Worm (Caenorhabditis elegans): ENCODE data around the gene zmp-5.

zmp-5 gene

DNA sequence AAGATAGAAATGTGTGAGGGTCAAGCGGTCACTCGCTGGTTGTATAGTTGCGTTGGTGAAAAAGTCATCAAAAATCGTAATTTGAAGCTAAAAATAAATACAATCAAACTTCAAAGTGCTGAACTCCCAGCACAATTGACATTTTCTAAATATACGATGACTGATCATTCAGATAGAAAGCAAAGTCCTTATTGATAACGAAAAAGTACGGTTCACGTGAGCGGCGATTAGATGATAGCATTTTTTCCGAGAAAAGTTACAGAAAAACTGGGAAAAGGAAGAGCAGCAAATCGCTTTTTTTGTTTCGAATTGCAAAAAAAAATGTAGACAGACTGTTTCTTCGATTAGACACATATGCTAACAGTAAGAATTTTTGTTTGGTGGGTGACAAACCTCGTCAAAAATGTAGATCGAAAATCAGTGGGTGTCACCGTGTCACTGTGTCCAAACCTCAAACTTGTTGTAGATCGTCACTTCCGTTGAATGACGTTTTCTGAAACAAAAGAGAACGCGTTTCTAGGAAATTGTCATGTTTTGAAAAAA is 13.0 kb upstream of the zmp-5 start, which contains the start of gene ivns-1:
Gene ivns-1, minus strand, starts transcription at position 493 of the 543 bp plus-strand sequence.
- TF ChIP-seq fos-1 (tag; optimal IDR thresholded peaks at IDR 0.05) = peak; percentile 35
- TF ChIP-seq unc-55 (GFP tag; optimal IDR thresholded peaks at IDR 0.05) = no peak
- TF ChIP-seq mdl-1 (tag; optimal IDR thresholded peaks at IDR 0.05) = no peak
- TF ChIP-seq sma-3 (GFP tag; optimal IDR thresholded peaks at IDR 0.05) = no peak
- no peak for TF ChIP-seq crh-2 (tag; optimal IDR thresholded peaks at IDR 0.05)
- TF ChIP-seq lin-39 (tag; optimal IDR thresholded peaks at IDR 0.05) = no peak
- TF ChIP-seq peb-1 (tag; optimal IDR thresholded peaks at IDR 0.05) = no peak

DNA sequence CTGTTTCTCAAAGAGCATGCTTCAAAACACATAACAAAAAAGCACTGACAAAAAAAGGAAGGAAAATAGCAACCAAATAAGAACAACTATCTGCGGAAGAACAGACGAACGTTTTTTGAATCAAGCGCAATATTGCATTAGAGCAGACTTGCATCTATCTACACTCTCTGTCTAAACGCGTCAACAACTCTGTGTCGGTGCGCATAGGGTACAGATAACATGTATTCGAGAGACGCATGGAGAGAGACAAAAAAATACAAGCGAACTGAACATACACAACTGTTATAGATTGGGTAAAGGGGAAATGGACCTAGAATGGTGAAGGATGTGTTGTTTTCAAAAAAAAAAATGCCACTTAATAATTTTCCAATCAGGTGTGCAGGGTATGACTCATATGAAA is 11.9 kb upstream of the zmp-5 start:
- TF ChIP-seq crh-2 (tag; optimal IDR thresholded peaks at IDR 0.05) (peak; percentile 79), ztf-11 (tag; optimal IDR thresholded peaks at IDR 0.05) (no peak), mbf-1 (tag; optimal IDR thresholded peaks at IDR 0.05) (no peak), blmp-1 (tag; optimal IDR thresholded peaks at IDR 0.05; ENCODE audit: insufficient read depth) (peak; percentile 6), sma-9 (GFP tag; optimal IDR thresholded peaks at IDR 0.05) (peak; percentile 59), sma-9 (tag; optimal IDR thresholded peaks at IDR 0.05) (no peak), C34F6.9 (tag; optimal IDR thresholded peaks at IDR 0.05) (peak; percentile 54), unc-62 (GFP tag; optimal IDR thresholded peaks at IDR 0.05) (no peak), unc-39 (tag; optimal IDR thresholded peaks at IDR 0.05) (no peak), lin-13 (GFP tag; optimal IDR thresholded peaks at IDR 0.05) (peak; percentile 8), nhr-21 (tag; optimal IDR thresholded peaks at IDR 0.05) (no peak), elt-3 (tag; optimal IDR thresholded peaks at IDR 0.05) (no peak), nhr-23 (tag; optimal IDR thresholded peaks at IDR 0.05) (no peak), ceh-16 (tag; optimal IDR thresholded peaks at IDR 0.05) (no peak), F13H6.1 (tag; optimal IDR thresholded peaks at IDR 0.05) (peak; percentile 34), nhr-129 (tag; optimal IDR thresholded peaks at IDR 0.05) (peak; percentile 81), nhr-77 (tag; optimal IDR thresholded peaks at IDR 0.05) (no peak), nhr-25 (tag; optimal IDR thresholded peaks at IDR 0.05) (peak; percentile 52), dmd-4 (tag; optimal IDR thresholded peaks at IDR 0.05) (no peak), fos-1 (tag; optimal IDR thresholded peaks at IDR 0.05) (peak; percentile 73), nhr-6 (tag; optimal IDR thresholded peaks at IDR 0.05) (peak; percentile 40), unc-55 (GFP tag; optimal IDR thresholded peaks at IDR 0.05) (peak; percentile 72), nhr-11 (tag; optimal IDR thresholded peaks at IDR 0.05) (no peak), alr-1 (tag; optimal IDR thresholded peaks at IDR 0.05) (no peak), gmeb-1 (tag; optimal IDR thresholded peaks at IDR 0.05) (peak; percentile 67), lin-11 (tag; optimal IDR thresholded peaks at IDR 0.05) (no peak), ztf-4 (tag; optimal IDR thresholded peaks at IDR 0.05) (no peak), lsy-2 (tag; optimal IDR thresholded peaks at IDR 0.05) (peak in 1 of 2 experiments; percentile 63), sem-4 (tag; optimal IDR thresholded peaks at IDR 0.05) (no peak), Y55F3AM.14 (GFP tag; optimal IDR thresholded peaks at IDR 0.05) (no peak), mdl-1 (tag; optimal IDR thresholded peaks at IDR 0.05) (no peak), sma-3 (GFP tag; optimal IDR thresholded peaks at IDR 0.05) (peak; percentile 49)

DNA sequence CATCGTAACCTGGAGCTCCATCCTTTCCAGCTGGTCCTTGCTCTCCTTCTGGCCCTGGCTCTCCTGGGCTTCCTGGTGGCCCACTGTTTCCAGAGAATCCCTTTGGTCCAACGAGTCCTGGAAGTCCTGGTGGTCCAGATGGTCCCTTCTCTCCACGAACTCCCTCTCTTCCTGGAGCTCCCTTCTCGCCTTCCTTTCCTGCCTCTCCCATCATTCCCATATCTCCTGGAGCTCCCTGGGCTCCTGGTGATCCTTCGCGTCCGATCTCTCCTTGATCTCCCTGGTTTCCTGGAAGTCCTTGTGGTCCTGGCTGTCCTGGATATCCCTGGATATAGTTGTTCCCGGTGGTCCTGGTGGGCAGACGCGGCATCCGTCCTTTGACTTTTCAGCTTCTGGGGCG is 10.7 kb upstream of the zmp-5 start:
- TF ChIP-seq ceh-82 (tag; optimal IDR thresholded peaks at IDR 0.05) = no peak
- TF ChIP-seq elt-3 (tag; optimal IDR thresholded peaks at IDR 0.05) = no peak
- no peak for TF ChIP-seq nhr-6 (tag; optimal IDR thresholded peaks at IDR 0.05)
- TF ChIP-seq C34F6.9 (tag; optimal IDR thresholded peaks at IDR 0.05) = no peak
- no peak for TF ChIP-seq alr-1 (tag; optimal IDR thresholded peaks at IDR 0.05)
- no peak for TF ChIP-seq lin-13 (GFP tag; optimal IDR thresholded peaks at IDR 0.05)
- no peak for TF ChIP-seq elt-1 (tag; optimal IDR thresholded peaks at IDR 0.05)
- TF ChIP-seq lin-39 (tag; optimal IDR thresholded peaks at IDR 0.05) = no peak
- no peak for TF ChIP-seq snpc-4 (tag; optimal IDR thresholded peaks at IDR 0.05)
- no peak for TF ChIP-seq egl-27 (tag; optimal IDR thresholded peaks at IDR 0.05)

DNA sequence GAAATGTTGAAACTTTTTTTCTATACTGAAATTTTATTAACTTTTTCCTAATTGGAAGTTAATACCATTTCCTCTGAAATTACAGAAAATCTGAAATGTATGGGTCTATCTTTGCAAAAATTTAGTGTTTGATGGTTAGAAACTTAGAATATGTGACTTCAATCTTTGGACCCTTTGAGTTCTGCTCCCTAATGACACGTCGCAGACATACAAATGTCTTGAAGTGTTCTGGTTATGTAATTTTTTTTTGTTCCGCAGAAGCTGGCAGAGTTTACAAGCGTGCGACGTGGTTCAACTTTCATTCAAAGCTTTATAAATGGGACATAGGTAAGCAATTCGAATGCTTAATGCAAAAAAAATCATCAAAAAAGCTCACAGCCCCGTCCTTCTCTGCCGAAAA is 8.9 kb upstream of the zmp-5 start:
- no peak for TF ChIP-seq nhr-25 (tag; optimal IDR thresholded peaks at IDR 0.05)
- no peak for TF ChIP-seq mab-5 (tag; optimal IDR thresholded peaks at IDR 0.05)
- TF ChIP-seq elt-3 (tag; optimal IDR thresholded peaks at IDR 0.05) = no peak
- TF ChIP-seq fos-1 (tag; optimal IDR thresholded peaks at IDR 0.05) = no peak
- no peak for TF ChIP-seq nhr-12 (tag; optimal IDR thresholded peaks at IDR 0.05)
- TF ChIP-seq sem-4 (tag; optimal IDR thresholded peaks at IDR 0.05) = no peak
- no peak for TF ChIP-seq nhr-21 (tag; optimal IDR thresholded peaks at IDR 0.05)
- no peak for TF ChIP-seq F13H6.1 (tag; optimal IDR thresholded peaks at IDR 0.05)
- TF ChIP-seq nhr-23 (tag; optimal IDR thresholded peaks at IDR 0.05) = no peak
- no peak for TF ChIP-seq lsy-2 (tag; optimal IDR thresholded peaks at IDR 0.05)
- no peak for TF ChIP-seq nhr-129 (tag; optimal IDR thresholded peaks at IDR 0.05)

All from whole organism, L2 larva.